Worm (Caenorhabditis elegans) whole organism, young adult: ENCODE results near the gene sqv-2.
A peak's percentile ranks its signal among the peaks of the same experiment; 100 is the strongest.

ENCODE experiments used
- C17E4.6 ChIP-seq: fragments of 200-800 bp; sonication (Bioruptor generic); IDR thresholded peaks from 2 replicates; pipeline ENCODE4 v1.3.6; 2022; ENCODE audit warnings: missing genetic modification reagents, missing genetic modification characterization, missing compliant biosample characterization
- F52B5.7 ChIP-seq: sonication (generic microtip); optimal IDR thresholded peaks from 2 replicates; lab custom pipeline; 2016; ENCODE audit warnings: mild to moderate bottlenecking, missing genetic modification characterization, missing compliant biosample characterization
- K12H6.12 ChIP-seq: fragments of 200-800 bp; sonication (Bioruptor generic); optimal IDR thresholded peaks from 2 replicates; lab custom pipeline; 2018; ENCODE audit warnings: mild to moderate bottlenecking, missing genetic modification characterization, missing compliant biosample characterization
- attf-5 ChIP-seq: fragments of 200-800 bp; sonication (Bioruptor generic); optimal IDR thresholded peaks from 2 replicates; lab custom pipeline; 2018; ENCODE audit warnings: mild to moderate bottlenecking, missing genetic modification characterization, missing compliant biosample characterization
- bed-2 ChIP-seq: fragments of 200-800 bp; sonication (Bioruptor generic); IDR thresholded peaks from 2 replicates; pipeline ENCODE4 v1.3.6; 2022; ENCODE audit warnings: missing genetic modification reagents, missing genetic modification characterization, missing compliant biosample characterization
- ceh-100 ChIP-seq: fragments of 200-800 bp; sonication (Bioruptor generic); IDR thresholded peaks from 2 replicates; pipeline ENCODE4 v1.3.6; 2022; ENCODE audit warnings: missing genetic modification reagents, missing genetic modification characterization, missing compliant biosample characterization
- ceh-91 ChIP-seq: fragments of 200-800 bp; sonication (Bioruptor generic); IDR thresholded peaks from 2 replicates; pipeline ENCODE4 v1.3.6; 2022; ENCODE audit warnings: missing genetic modification reagents, missing genetic modification characterization, missing compliant biosample characterization
- hlh-12 ChIP-seq: sonication (generic microtip); optimal IDR thresholded peaks from 2 replicates; lab custom pipeline; 2016; ENCODE audit warnings: missing genetic modification characterization, missing compliant biosample characterization
- lin-40 ChIP-seq: sonication (generic microtip); optimal IDR thresholded peaks from 2 replicates; lab custom pipeline; 2016; ENCODE audit warnings: missing genetic modification characterization, mild to moderate bottlenecking, missing compliant biosample characterization, missing genotype, missing genetic modification reagents
- lsl-1 ChIP-seq: fragments of 200-800 bp; sonication (Bioruptor generic); optimal IDR thresholded peaks from 2 replicates; lab custom pipeline; 2018; ENCODE audit warnings: mild to moderate bottlenecking, missing genetic modification characterization, moderate library complexity, missing compliant biosample characterization
- snpc-4 ChIP-seq, 5 experiments: fragments of 150-350 bp in 1 of 5; sonication (generic microtip) in 4 of 5; optimal IDR thresholded peaks; 2 replicates each; lab custom pipeline; 2014 to 2018; ENCODE audit warnings: missing genetic modification characterization in 5 of 5, missing biosample characterization in 3 of 5, antibody characterized with exemption in 2 of 5, mild to moderate bottlenecking in 2 of 5, missing compliant biosample characterization in 2 of 5, missing genotype in 2 of 5, moderate library complexity in 2 of 5, missing genetic modification reagents in 1 of 5
- unc-62 ChIP-seq: fragments of 150-350 bp; optimal IDR thresholded peaks from 2 replicates; lab custom pipeline; 2014; ENCODE audit warnings: missing biosample characterization, missing genetic modification reagents, missing genetic modification characterization

- TF ChIP-seq lin-40, result no peak
- TF ChIP-seq C17E4.6 (GFP tag; lab: Robert Waterston, UW), result no peak
- TF ChIP-seq hlh-12 (tag; lab: Kevin White, UChicago), result no peak
- TF ChIP-seq lsl-1 (GFP tag; lab: Kevin White, UChicago), result peak; percentile 45
- no peak for TF ChIP-seq ceh-100
- TF ChIP-seq unc-62 (GFP tag; lab: Kevin White, UChicago), result no peak
- TF ChIP-seq ceh-91 (GFP tag; lab: Robert Waterston, UW), result 0 out of 2 replicates have a peak, but pooled peaks have one; percentile 39
- TF ChIP-seq bed-2 (GFP tag; lab: Robert Waterston, UW), result no peak
- TF ChIP-seq snpc-4 (GFP tag; optimal IDR thresholded peaks at IDR 0.05; lab: Kevin White, UChicago), result no peak
- TF ChIP-seq snpc-4 (tag; optimal IDR thresholded peaks at IDR 0.05; lab: Kevin White, UChicago), result no peak
- no peak for TF ChIP-seq K12H6.12 (tag; lab: Kevin White, UChicago)
- peak; percentile 48 for TF ChIP-seq F52B5.7
- TF ChIP-seq attf-5 (GFP tag; lab: Kevin White, UChicago), result no peak
These were observed 32.7 kb downstream of the sqv-2 start for ce11 chrII:2861385-2862099.
